Worm (Caenorhabditis elegans) whole organism, L2 larva: Measurements from ENCODE around the gene rsks-1.
A peak's percentile ranks its signal among the peaks of the same experiment; 100 is the strongest.

Experiments
- C34F6.9 ChIP-seq: fragments of 150-350 bp; optimal IDR thresholded peaks from 2 replicates; lab custom pipeline; 2014; ENCODE audit warnings: missing biosample characterization, missing genetic modification characterization
- F13H6.1 ChIP-seq: sonication (generic microtip); optimal IDR thresholded peaks from 2 replicates; lab custom pipeline; 2016; ENCODE audit warnings: missing genetic modification characterization, missing compliant biosample characterization
- Y55F3AM.14 ChIP-seq: fragments of 200-800 bp; sonication (Bioruptor generic); optimal IDR thresholded peaks from 2 replicates; lab custom pipeline; 2018; ENCODE audit warnings: mild to moderate bottlenecking, missing genetic modification characterization, missing compliant biosample characterization
- ZK546.5 ChIP-seq: sonication (generic microtip); optimal IDR thresholded peaks from 2 replicates; lab custom pipeline; 2017; ENCODE audit warnings: missing biosample characterization, missing genetic modification characterization
- alr-1 ChIP-seq: fragments of 150-350 bp; optimal IDR thresholded peaks from 2 replicates; lab custom pipeline; 2014; ENCODE audit warnings: missing biosample characterization, missing genetic modification characterization
- aly-2 ChIP-seq: fragments of 150-350 bp; optimal IDR thresholded peaks from 2 replicates; lab custom pipeline; 2014; ENCODE audit warnings: missing biosample characterization, missing genetic modification characterization
- ama-1 ChIP-seq: fragments of 150-350 bp; optimal IDR thresholded peaks from 2 replicates; lab custom pipeline; 2018; ENCODE audit warnings: inconsistent platforms
- blmp-1 ChIP-seq: sonication (generic microtip); optimal IDR thresholded peaks from 2 replicates; lab custom pipeline; 2017; ENCODE audit warnings: missing genetic modification characterization, mild to moderate bottlenecking, missing compliant biosample characterization, antibody characterized with exemption, moderate library complexity; ENCODE audit not compliant: insufficient read depth
- ceh-16 ChIP-seq: fragments of 150-350 bp; optimal IDR thresholded peaks from 2 replicates; lab custom pipeline; 2014; ENCODE audit warnings: missing biosample characterization, missing genetic modification characterization
- ceh-82 ChIP-seq: fragments of 150-350 bp; optimal IDR thresholded peaks from 2 replicates; lab custom pipeline; 2014; ENCODE audit warnings: missing biosample characterization, missing genetic modification characterization
- crh-2 ChIP-seq: sonication (generic microtip); optimal IDR thresholded peaks from 2 replicates; lab custom pipeline; 2017; ENCODE audit warnings: missing biosample characterization, missing genetic modification characterization
- egl-27 ChIP-seq: sonication (generic microtip); optimal IDR thresholded peaks from 3 replicates; lab custom pipeline; 2017; ENCODE audit warnings: missing biosample characterization, missing genetic modification reagents, missing genetic modification characterization
- elt-1 ChIP-seq: fragments of 150-350 bp; optimal IDR thresholded peaks from 2 replicates; lab custom pipeline; 2014; ENCODE audit warnings: missing biosample characterization, missing genetic modification characterization
- elt-3 ChIP-seq: sonication (generic microtip); optimal IDR thresholded peaks from 2 replicates; lab custom pipeline; 2017; ENCODE audit warnings: missing biosample characterization, missing genetic modification characterization
- fos-1 ChIP-seq: fragments of 150-350 bp; optimal IDR thresholded peaks from 2 replicates; lab custom pipeline; 2014; ENCODE audit warnings: missing biosample characterization, missing genetic modification characterization
- gmeb-1 ChIP-seq: fragments of 150-350 bp; optimal IDR thresholded peaks from 2 replicates; lab custom pipeline; 2014; ENCODE audit warnings: missing biosample characterization, missing genetic modification characterization
- lin-11 ChIP-seq: fragments of 150-350 bp; sonication (generic microtip); optimal IDR thresholded peaks from 2 replicates; lab custom pipeline; 2014; ENCODE audit warnings: missing biosample characterization, missing genetic modification characterization, inconsistent platforms, mixed read lengths
- lin-13 ChIP-seq: fragments of 150-350 bp; optimal IDR thresholded peaks from 2 replicates; lab custom pipeline; 2014; ENCODE audit warnings: missing biosample characterization, missing genetic modification reagents, missing genetic modification characterization
- lin-39 ChIP-seq: fragments of 150-350 bp; optimal IDR thresholded peaks from 2 replicates; lab custom pipeline; 2014; ENCODE audit warnings: missing biosample characterization, missing genetic modification reagents, missing genetic modification characterization
- lsy-2 ChIP-seq, 2 experiments: fragments of 150-350 bp in 1 of 2; sonication (generic microtip) in 1 of 2; optimal IDR thresholded peaks; 2 replicates each; lab custom pipeline; 2014 to 2017; ENCODE audit warnings: missing biosample characterization in 2 of 2, missing genetic modification characterization in 2 of 2
- mab-5 ChIP-seq: fragments of 150-350 bp; optimal IDR thresholded peaks from 2 replicates; lab custom pipeline; 2014; ENCODE audit warnings: missing biosample characterization, missing genetic modification characterization
- mbf-1 ChIP-seq: sonication (generic microtip); optimal IDR thresholded peaks from 2 replicates; lab custom pipeline; 2017; ENCODE audit warnings: missing biosample characterization, missing genetic modification characterization
- mdl-1 ChIP-seq, 2 experiments: fragments of 150-350 bp in 1 of 2; sonication (generic microtip) in 1 of 2; optimal IDR thresholded peaks; 2 replicates each; lab custom pipeline; 2017; ENCODE audit warnings: missing biosample characterization in 2 of 2, missing genetic modification characterization in 2 of 2
- nhr-10 ChIP-seq: sonication (generic microtip); optimal IDR thresholded peaks from 2 replicates; lab custom pipeline; 2017; ENCODE audit warnings: missing biosample characterization, missing genetic modification characterization
- nhr-11 ChIP-seq: fragments of 150-350 bp; optimal IDR thresholded peaks from 2 replicates; lab custom pipeline; 2014; ENCODE audit warnings: missing biosample characterization, missing genetic modification characterization
- nhr-12 ChIP-seq: fragments of 150-350 bp; optimal IDR thresholded peaks from 2 replicates; lab custom pipeline; 2014; ENCODE audit warnings: missing biosample characterization, missing genetic modification characterization
- nhr-129 ChIP-seq: fragments of 150-350 bp; optimal IDR thresholded peaks from 2 replicates; lab custom pipeline; 2014; ENCODE audit warnings: missing biosample characterization, missing genetic modification characterization
- nhr-21 ChIP-seq: fragments of 150-350 bp; optimal IDR thresholded peaks from 2 replicates; lab custom pipeline; 2014; ENCODE audit warnings: missing biosample characterization, missing genetic modification characterization
- nhr-23 ChIP-seq: fragments of 150-350 bp; optimal IDR thresholded peaks from 2 replicates; lab custom pipeline; 2014; ENCODE audit warnings: missing biosample characterization, missing genetic modification reagents, missing genetic modification characterization
- nhr-237 ChIP-seq: fragments of 150-350 bp; optimal IDR thresholded peaks from 2 replicates; lab custom pipeline; 2014; ENCODE audit warnings: missing biosample characterization, missing genetic modification characterization
- nhr-25 ChIP-seq: fragments of 150-350 bp; sonication (generic microtip); optimal IDR thresholded peaks from 3 replicates; lab custom pipeline; 2014; ENCODE audit warnings: missing biosample characterization, missing genetic modification characterization
- peb-1 ChIP-seq: fragments of 150-350 bp; optimal IDR thresholded peaks from 2 replicates; lab custom pipeline; 2014; ENCODE audit warnings: missing biosample characterization, missing genetic modification characterization
- skn-1 ChIP-seq: sonication (generic microtip); optimal IDR thresholded peaks from 2 replicates; lab custom pipeline; 2017; ENCODE audit warnings: missing biosample characterization, missing genetic modification characterization
- sma-3 ChIP-seq: sonication (generic microtip); optimal IDR thresholded peaks from 2 replicates; lab custom pipeline; 2016; ENCODE audit warnings: missing genetic modification reagents, missing genetic modification characterization, missing compliant biosample characterization
- sma-9 ChIP-seq, 2 experiments: fragments of 150-350 bp in 1 of 2; sonication (generic microtip) in 1 of 2; optimal IDR thresholded peaks; 2 replicates each; lab custom pipeline; 2014 to 2016; ENCODE audit warnings: missing genetic modification characterization in 2 of 2, mild to moderate bottlenecking in 1 of 2, missing biosample characterization in 1 of 2, missing compliant biosample characterization in 1 of 2, missing genetic modification reagents in 1 of 2, moderate library complexity in 1 of 2
- snpc-4 ChIP-seq: fragments of 150-350 bp; optimal IDR thresholded peaks from 2 replicates; lab custom pipeline; 2014; ENCODE audit warnings: missing biosample characterization, missing genetic modification characterization
- unc-62 ChIP-seq: fragments of 150-350 bp; optimal IDR thresholded peaks from 2 replicates; lab custom pipeline; 2014; ENCODE audit warnings: missing biosample characterization, missing genetic modification reagents, missing genetic modification characterization
- zag-1 ChIP-seq: fragments of 150-350 bp; optimal IDR thresholded peaks from 2 replicates; lab custom pipeline; 2014; ENCODE audit warnings: missing biosample characterization, missing genetic modification characterization
- ztf-1 ChIP-seq: fragments of 200-800 bp; sonication (Bioruptor generic); conservative IDR thresholded peaks from 2 replicates; pipeline ENCODE4 v1.3.6; 2022; ENCODE audit warnings: missing genetic modification characterization, missing compliant biosample characterization

The rsks-1 gene

DNA sequence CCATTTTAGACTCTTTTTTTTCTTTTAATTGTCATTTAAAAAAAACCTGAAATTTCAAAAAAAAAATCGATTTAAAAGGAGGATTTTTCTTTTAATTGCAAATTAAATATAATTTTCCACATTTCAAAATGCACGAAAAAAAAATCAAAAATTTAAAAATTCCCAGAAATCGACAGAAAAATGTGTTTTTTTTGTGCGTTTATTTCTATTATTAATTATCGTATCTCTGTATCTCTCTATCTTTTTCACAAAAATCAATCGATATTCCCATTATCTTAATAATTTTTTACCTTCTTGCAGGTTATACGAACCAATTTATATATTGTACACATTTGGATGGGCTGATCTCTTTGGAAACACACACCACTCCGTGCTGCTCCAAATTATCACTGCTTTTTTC is at the start of gene rsks-1:
TSS of gene rsks-1 (plus strand) at position 301 of the 400 bp plus-strand sequence.
- TF ChIP-seq blmp-1 (tag; lab: Kevin White, UChicago) (no peak), ztf-1 (GFP tag; lab: Robert Waterston, UW) (no peak), sma-3 (GFP tag; lab: Kevin White, UChicago) (no peak), nhr-11 (tag; lab: Kevin White, UChicago) (no peak), ceh-16 (tag; lab: Kevin White, UChicago) (no peak), ceh-82 (tag; lab: Kevin White, UChicago) (no peak), egl-27 (tag; lab: Kevin White, UChicago) (no peak), alr-1 (tag; lab: Kevin White, UChicago) (no peak), unc-62 (GFP tag; lab: Kevin White, UChicago) (no peak), F13H6.1 (no peak), elt-1 (tag; lab: Kevin White, UChicago) (no peak)

DNA sequence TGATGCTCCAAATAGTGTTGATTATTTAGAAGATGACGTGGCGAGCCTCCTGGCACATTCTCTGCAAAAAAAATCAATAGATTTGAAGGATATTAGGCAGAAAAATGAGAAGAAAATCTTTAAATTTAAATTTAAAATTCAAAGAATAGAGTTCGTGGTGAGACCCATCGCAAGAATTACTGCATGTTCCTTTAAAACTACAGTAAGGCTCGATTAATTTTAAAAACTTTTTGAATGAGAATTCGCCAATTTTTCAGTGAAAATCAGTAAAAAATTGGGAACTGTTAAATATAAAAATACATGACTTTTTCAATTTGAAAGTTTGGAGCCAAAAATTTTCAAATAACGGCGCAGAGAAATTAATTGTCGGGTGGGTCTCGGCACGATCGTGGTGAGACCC is 49.8 kb upstream of the rsks-1 start, which contains the start of gene tra-1:
TSS of gene tra-1 (minus strand) at position 62 of the 400 bp plus-strand sequence.
- TF ChIP-seq fos-1 (tag; lab: Kevin White, UChicago), result no peak
- TF ChIP-seq nhr-11 (tag; lab: Kevin White, UChicago), result no peak
- no peak for TF ChIP-seq mab-5 (tag; lab: Kevin White, UChicago)
- TF ChIP-seq nhr-129, result no peak
- TF ChIP-seq nhr-12 (tag; lab: Kevin White, UChicago), result no peak
- no peak for TF ChIP-seq elt-3 (tag; lab: Kevin White, UChicago)
- no peak for TF ChIP-seq C34F6.9
- TF ChIP-seq crh-2 (tag; lab: Kevin White, UChicago), result no peak
- no peak for TF ChIP-seq mbf-1 (tag; lab: Kevin White, UChicago)
- TF ChIP-seq F13H6.1, result no peak
- no peak for TF ChIP-seq sma-9 (GFP tag; optimal IDR thresholded peaks at IDR 0.05; lab: Kevin White, UChicago)
- TF ChIP-seq sma-9 (tag; optimal IDR thresholded peaks at IDR 0.05; lab: Kevin White, UChicago), result no peak
- TF ChIP-seq peb-1 (tag; lab: Kevin White, UChicago), result no peak
- TF ChIP-seq sma-3 (GFP tag; lab: Kevin White, UChicago), result no peak
- no peak for TF ChIP-seq ZK546.5 (tag; lab: Kevin White, UChicago)
- TF ChIP-seq nhr-10 (tag; lab: Kevin White, UChicago), result no peak

DNA sequence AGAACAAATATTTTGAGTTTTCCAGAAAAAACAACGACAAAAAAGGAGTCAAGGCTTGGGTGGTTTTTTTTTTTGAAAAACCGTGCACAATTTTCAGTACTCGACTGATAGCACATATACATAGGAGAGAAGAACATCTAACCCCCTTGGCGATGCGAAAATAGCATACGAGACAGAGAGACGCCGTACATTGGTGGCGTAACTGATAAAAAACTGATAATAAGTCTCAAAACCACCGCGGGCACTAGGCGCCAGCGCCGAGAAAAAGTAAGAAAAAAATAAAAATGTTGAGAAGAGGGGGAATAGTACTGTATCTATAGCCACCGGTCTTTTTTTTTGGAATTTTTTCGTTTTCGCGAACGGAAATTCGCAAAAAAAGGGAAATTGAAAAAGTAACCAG is 49.4 kb upstream of the rsks-1 start:
- TF ChIP-seq sma-9 (GFP tag; optimal IDR thresholded peaks at IDR 0.05; lab: Kevin White, UChicago), result peak; percentile 12
- TF ChIP-seq sma-9 (tag; optimal IDR thresholded peaks at IDR 0.05; lab: Kevin White, UChicago), result no peak
- no peak for TF ChIP-seq nhr-237 (tag; lab: Kevin White, UChicago)
- TF ChIP-seq gmeb-1 (tag; lab: Kevin White, UChicago), result no peak
- no peak for TF ChIP-seq F13H6.1
- TF ChIP-seq, all 48 proteins: peak for 1

DNA sequence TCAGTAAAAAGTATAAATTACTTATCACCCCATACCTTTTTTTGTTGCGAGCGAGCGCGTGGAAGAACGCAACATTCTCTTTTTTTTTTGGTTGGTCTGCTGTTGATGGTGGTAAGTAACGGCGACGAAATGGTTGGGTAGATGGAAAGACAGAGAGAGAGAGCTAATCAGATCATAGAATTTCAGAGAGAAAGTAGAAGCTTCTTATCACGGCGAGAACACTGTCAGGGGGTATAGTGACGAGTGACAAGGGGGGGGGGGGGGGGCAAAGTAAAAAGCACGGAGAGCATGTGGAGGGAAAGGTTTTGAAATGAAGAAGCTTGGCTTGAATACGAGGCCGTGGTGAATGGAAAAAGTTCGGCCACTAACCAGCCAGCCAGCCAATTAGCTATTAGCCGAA is 47.6 kb upstream of the rsks-1 start:
- no peak for TF ChIP-seq crh-2 (tag; lab: Kevin White, UChicago)
- TF ChIP-seq nhr-21 (tag; lab: Kevin White, UChicago), result no peak
- TF ChIP-seq fos-1 (tag; lab: Kevin White, UChicago), result peak; percentile 20

DNA sequence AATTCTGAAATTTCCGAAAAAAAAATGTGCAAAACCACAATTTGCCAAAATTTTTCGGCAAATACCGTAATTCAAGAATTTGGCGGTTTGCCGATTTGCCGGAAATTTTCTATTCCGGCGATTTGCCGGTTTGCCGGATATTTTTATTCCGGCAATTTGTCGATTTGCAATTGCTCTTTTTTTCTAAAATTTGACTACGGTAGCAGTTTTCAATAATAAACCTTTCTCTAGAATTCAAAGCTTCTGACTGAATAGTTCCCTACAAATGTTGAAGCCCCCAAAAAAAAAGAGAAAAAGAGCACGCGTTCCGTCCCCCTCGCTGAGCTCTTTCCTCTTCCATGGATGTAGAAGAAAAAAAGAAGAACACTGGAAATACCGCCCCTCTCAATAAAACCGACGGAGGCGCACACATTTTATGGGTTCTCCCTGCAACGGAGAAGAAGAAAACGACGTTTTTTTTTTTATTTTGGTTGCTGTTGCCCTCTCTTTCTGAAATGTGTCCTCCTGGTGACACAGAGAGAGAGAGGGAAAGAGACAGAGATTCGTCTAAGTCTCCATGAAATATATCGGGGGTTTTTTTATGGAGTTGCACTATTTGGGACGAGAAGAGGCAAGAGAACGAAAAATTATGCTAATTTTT is 43.9 kb upstream of the rsks-1 start:
- no peak for TF ChIP-seq mab-5 (tag; lab: Kevin White, UChicago)
- TF ChIP-seq lin-13 (GFP tag; lab: Kevin White, UChicago), result no peak
- no peak for TF ChIP-seq gmeb-1 (tag; lab: Kevin White, UChicago)
- no peak for TF ChIP-seq mbf-1 (tag; lab: Kevin White, UChicago)
- TF ChIP-seq skn-1 (tag; lab: Kevin White, UChicago), result no peak
- no peak for TF ChIP-seq ceh-82 (tag; lab: Kevin White, UChicago)
- TF ChIP-seq sma-9 (GFP tag; optimal IDR thresholded peaks at IDR 0.05; lab: Kevin White, UChicago), result peak; percentile 7
- TF ChIP-seq sma-9 (tag; optimal IDR thresholded peaks at IDR 0.05; lab: Kevin White, UChicago), result no peak
- TF ChIP-seq ZK546.5 (tag; lab: Kevin White, UChicago), result no peak
- TF ChIP-seq lin-11 (tag; lab: Kevin White, UChicago), result no peak
- TF ChIP-seq crh-2 (tag; lab: Kevin White, UChicago), result no peak
- no peak for TF ChIP-seq aly-2
- TF ChIP-seq C34F6.9, result peak; percentile 7
- TF ChIP-seq fos-1 (tag; lab: Kevin White, UChicago), result no peak
- no peak for TF ChIP-seq nhr-25 (tag; lab: Kevin White, UChicago)
- no peak for TF ChIP-seq nhr-10 (tag; lab: Kevin White, UChicago)
- TF ChIP-seq Y55F3AM.14, result no peak
- no peak for TF ChIP-seq nhr-23 (tag; lab: Kevin White, UChicago)
- TF ChIP-seq ama-1 (lab: Kevin White, UChicago), result no peak
- TF ChIP-seq lin-39 (tag; lab: Kevin White, UChicago), result no peak
- TF ChIP-seq snpc-4 (tag; lab: Kevin White, UChicago), result no peak
- peak in 1 of 2 experiments; percentile 37 for TF ChIP-seq lsy-2 (tag; optimal IDR thresholded peaks at IDR 0.05; lab: Kevin White, UChicago)
- TF ChIP-seq unc-62 (GFP tag; lab: Kevin White, UChicago), result no peak
- TF ChIP-seq sma-3 (GFP tag; lab: Kevin White, UChicago), result no peak
- no peak for TF ChIP-seq ceh-16 (tag; lab: Kevin White, UChicago)
- no peak for TF ChIP-seq mdl-1 (tag; optimal IDR thresholded peaks at IDR 0.05; lab: Kevin White, UChicago)
- no peak for TF ChIP-seq nhr-237 (tag; lab: Kevin White, UChicago)
- peak; percentile 11 for TF ChIP-seq zag-1 (tag; lab: Kevin White, UChicago)
- no peak for TF ChIP-seq egl-27 (tag; lab: Kevin White, UChicago)
- TF ChIP-seq, all 48 proteins: peak for 4
